Fruit fly (Drosophila melanogaster): Measurements from ENCODE around the gene Nrg.

Gene Nrg

dm6 chrX:8561404-8562397 is 44.5 kb downstream of the Nrg start (continued):
- TF ChIP-seq Atf6 (GFP tag; IDR thresholded peaks at IDR 0.05) (no peak), pb (GFP tag; optimal IDR thresholded peaks at IDR 0.05) (no peak), gcm2 (GFP tag; optimal IDR thresholded peaks at IDR 0.05) (no peak), Mrtf (GFP tag; IDR thresholded peaks at IDR 0.05) (no peak), fru (optimal IDR thresholded peaks at IDR 0.05) (no peak), ind (GFP tag; optimal IDR thresholded peaks at IDR 0.05) (peak; percentile 33), Antp (GFP tag; optimal IDR thresholded peaks at IDR 0.05) (peak; percentile 36), MTF-1 (GFP tag; optimal IDR thresholded peaks at IDR 0.05; ENCODE audit: borderline replicate concordance) (peak; percentile 43), Adf1 (GFP tag; IDR thresholded peaks at IDR 0.05) (no peak), bigmax (GFP tag; optimal IDR thresholded peaks at IDR 0.05) (peak; percentile 51), Hmr (GFP tag; optimal IDR thresholded peaks at IDR 0.05) (peak; percentile 44), CG10979 (tag; optimal IDR thresholded peaks at IDR 0.05) (no peak), gcm (GFP tag; optimal IDR thresholded peaks at IDR 0.05) (no peak), CG12219 (GFP tag; optimal IDR thresholded peaks at IDR 0.05) (no peak), CG8089 (GFP tag; optimal IDR thresholded peaks at IDR 0.05) (no peak), BtbVII (GFP tag; optimal IDR thresholded peaks at IDR 0.05) (no peak), pnt (GFP tag; optimal IDR thresholded peaks at IDR 0.05) (peak; percentile 4), Dref (GFP tag; IDR thresholded peaks at IDR 0.05) (peak; percentile 63), CG12104 (GFP tag; optimal IDR thresholded peaks at IDR 0.05) (no peak), CG18599 (GFP tag; optimal IDR thresholded peaks at IDR 0.05) (peak; percentile 70), bowl (GFP tag; IDR thresholded peaks at IDR 0.05) (no peak), stc (GFP tag; IDR thresholded peaks at IDR 0.05) (no peak), repo (GFP tag; optimal IDR thresholded peaks at IDR 0.05) (no peak), CG17568 (GFP tag; optimal IDR thresholded peaks at IDR 0.05) (no peak), aop (GFP tag; IDR thresholded peaks at IDR 0.05) (no peak), gem (tag; optimal IDR thresholded peaks at IDR 0.05) (peak; percentile 8), CG15479 (GFP tag; optimal IDR thresholded peaks at IDR 0.05) (peak; percentile 83), CG14050 (GFP tag; IDR thresholded peaks at IDR 0.05) (no peak), unpg (GFP tag; optimal IDR thresholded peaks at IDR 0.05) (peak; percentile 28), ftz-f1 (GFP tag; optimal IDR thresholded peaks at IDR 0.05) (peak; percentile 39), CG34422 (GFP tag; IDR thresholded peaks at IDR 0.05) (peak; percentile 66; the same call in 1 of the 3 replicates), Scr (GFP tag; IDR thresholded peaks at IDR 0.05; ENCODE audit: partially characterized antibody) (peak; percentile 55), CG4360 (GFP tag; IDR thresholded peaks at IDR 0.05) (0 out of 2 replicates have a peak, but pooled peaks have one; percentile 22), pum (GFP tag; optimal IDR thresholded peaks at IDR 0.05) (peak; percentile 33), CG6791 (GFP tag; IDR thresholded peaks at IDR 0.05; ENCODE audit: partially characterized antibody) (peak; percentile 67; the same call in 2 of the 3 replicates), CTCF (GFP tag; optimal IDR thresholded peaks at IDR 0.05) (peak; percentile 4), CG12769 (tag; optimal IDR thresholded peaks at IDR 0.05) (peak; percentile 70), CG31388 (GFP tag; optimal IDR thresholded peaks at IDR 0.05) (no peak), sd (tag; optimal IDR thresholded peaks at IDR 0.05) (no peak), Oli (tag; optimal IDR thresholded peaks at IDR 0.05) (no peak), amos (GFP tag; IDR thresholded peaks at IDR 0.05; ENCODE audit: partially characterized antibody) (peak; percentile 54; the same call in 1 of the 2 replicates), cad (GFP tag; optimal IDR thresholded peaks at IDR 0.05) (no peak), CG11085 (GFP tag; IDR thresholded peaks at IDR 0.05) (no peak), CG16813 (GFP tag; IDR thresholded peaks at IDR 0.05; ENCODE audit: partially characterized antibody) (peak; percentile 53; the same call in 2 of the 3 replicates), jing (GFP tag; optimal IDR thresholded peaks at IDR 0.05) (no peak), Tbp (GFP tag; optimal IDR thresholded peaks at IDR 0.05) (no peak), CG3407 (GFP tag; optimal IDR thresholded peaks at IDR 0.05) (no peak), CG14710 (tag; optimal IDR thresholded peaks at IDR 0.05) (peak; percentile 26), Ada2b (GFP tag; IDR thresholded peaks at IDR 0.05) (no peak)
